Worm (Caenorhabditis elegans): Measurements from ENCODE around the gene sri-33.

DNA sequence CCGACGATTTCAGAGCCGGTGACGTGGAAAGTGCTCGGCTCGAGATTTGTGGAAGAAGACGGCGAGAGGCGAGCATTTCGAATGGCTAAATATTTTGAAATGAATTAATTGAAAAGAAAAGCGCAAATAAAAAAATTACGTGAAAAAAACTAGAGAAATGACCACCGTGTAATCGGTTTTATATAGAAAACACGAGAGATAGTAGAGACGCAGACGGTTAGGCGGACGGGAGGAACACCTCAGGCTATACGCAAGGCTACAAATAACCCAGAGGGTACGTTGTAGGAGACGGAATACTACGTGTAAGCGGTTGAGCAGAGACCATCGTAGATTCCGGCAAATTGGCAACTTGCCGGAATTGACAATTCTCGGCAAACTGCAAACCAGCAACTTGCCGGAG lies 45.5 kb downstream of the sri-33 start, which contains the start of gene Y25C1A.13:
- no peak for TF ChIP-seq eyg-1 (tag; optimal IDR thresholded peaks at IDR 0.05)
- no peak for TF ChIP-seq dve-1 (tag; optimal IDR thresholded peaks at IDR 0.05)
- TF ChIP-seq ceh-6 (GFP tag; optimal IDR thresholded peaks at IDR 0.05), result no peak
- no peak for TF ChIP-seq hlh-8 (tag; optimal IDR thresholded peaks at IDR 0.05)
- TF ChIP-seq unc-55 (GFP tag; optimal IDR thresholded peaks at IDR 0.05), result no peak
- no peak for TF ChIP-seq nhr-232 (tag; optimal IDR thresholded peaks at IDR 0.05)
- no peak for TF ChIP-seq nhr-11 (tag; optimal IDR thresholded peaks at IDR 0.05)
- TF ChIP-seq lim-6 (tag; optimal IDR thresholded peaks at IDR 0.05), result no peak
- no peak for TF ChIP-seq rnt-1 (tag; optimal IDR thresholded peaks at IDR 0.05)
- TF ChIP-seq pha-4 (tag; optimal IDR thresholded peaks at IDR 0.05), result no peak
- TF ChIP-seq ama-1 (optimal IDR thresholded peaks at IDR 0.05), result no peak
